Fruit fly (Drosophila melanogaster) whole organism, adult: Measurements from ENCODE around the gene Hel25E.

Source experiments
- kay ChIP-seq: fragments of 200-800 bp; sonication (Bioruptor generic); peaks from one replicate; lab custom pipeline; 2016; ENCODE audit warnings: missing biosample characterization, missing genetic modification characterization, borderline replicate concordance

Hel25E gene

DNA sequence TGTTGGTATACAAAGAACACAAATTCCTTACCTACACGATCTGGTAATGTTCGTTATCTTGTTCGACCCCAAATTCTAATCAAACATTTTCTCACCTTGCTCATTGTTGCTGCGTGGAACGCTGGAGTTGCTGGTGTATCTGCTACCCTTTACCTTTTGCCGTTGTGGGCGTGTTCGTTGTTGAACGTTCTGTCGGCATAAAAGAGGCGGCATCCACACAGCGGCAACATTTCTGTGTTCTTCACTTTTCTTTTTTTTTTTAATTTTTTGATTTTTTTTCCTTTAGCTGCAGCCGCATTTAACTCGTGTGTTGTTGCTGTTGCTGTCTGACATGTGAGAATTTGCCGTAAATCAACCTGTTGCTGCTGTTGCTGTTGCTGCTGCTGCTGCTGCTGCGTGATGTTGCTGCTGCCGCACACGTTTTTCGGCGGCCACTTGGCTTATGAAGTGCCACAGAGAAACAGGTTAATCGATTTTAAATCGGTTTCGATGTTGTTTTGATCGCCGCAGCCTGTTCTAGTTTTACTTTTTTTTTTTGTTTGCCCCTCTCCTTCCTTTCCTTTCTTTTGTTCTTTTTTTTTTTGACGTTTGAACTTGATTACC lies 52.3 kb downstream of the Hel25E start:
- TF ChIP-seq kay (GFP tag; lab: Kevin White, UChicago), result no peak
